Worm (Caenorhabditis elegans): ENCODE measurements around the gene math-16.

DNA sequence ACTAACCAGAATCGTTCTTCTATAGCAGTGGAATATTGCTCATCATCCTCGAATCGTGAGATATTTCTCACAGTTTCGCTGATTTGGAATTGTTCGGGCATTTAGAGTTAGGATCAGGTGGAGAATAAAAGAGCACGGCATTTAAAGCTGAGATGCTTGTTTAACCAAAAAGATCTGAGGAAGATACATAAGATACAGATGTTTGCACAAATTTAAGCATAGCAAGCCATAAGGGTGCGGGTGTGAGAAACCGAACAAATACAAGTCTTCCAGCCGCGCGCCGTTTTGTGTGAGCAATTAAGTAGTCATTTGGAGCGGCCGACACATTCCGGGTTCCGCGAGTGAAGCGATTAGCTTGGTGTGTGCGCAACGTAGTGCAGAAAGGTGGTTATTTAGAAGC is 7.8 kb upstream of the math-16 start, which contains the start of gene math-7:
- TF ChIP-seq mep-1 (tag; optimal IDR thresholded peaks at IDR 0.05), result no peak
- no peak for TF ChIP-seq pqm-1 (tag; optimal IDR thresholded peaks at IDR 0.05)
- no peak for TF ChIP-seq fkh-10 (GFP tag; optimal IDR thresholded peaks at IDR 0.05)
- no peak for TF ChIP-seq efl-1 (optimal IDR thresholded peaks at IDR 0.05)
- no peak for TF ChIP-seq efl-1 (GFP tag; optimal IDR thresholded peaks at IDR 0.05 in 1 of 2)
- no peak for TF ChIP-seq fos-1 (tag; optimal IDR thresholded peaks at IDR 0.05)
- no peak for TF ChIP-seq alr-1 (tag; optimal IDR thresholded peaks at IDR 0.05; ENCODE audit: borderline replicate concordance)
- TF ChIP-seq nhr-19 (GFP tag; conservative IDR thresholded peaks at IDR 0.05), result no peak
